Fruit fly (Drosophila melanogaster): ENCODE data around the gene CG3552.

The CG3552 gene

dm6 chr3L:9460775-9461491, 4.8 kb downstream of the CG3552 start, which contains the start of the genes CG3434 and CG44838 (continued):
- TF ChIP-seq dimm (GFP tag; IDR thresholded peaks at IDR 0.05) = no peak
- peak; percentile 3 for TF ChIP-seq CG10431 (GFP tag; optimal IDR thresholded peaks at IDR 0.05)
- TF ChIP-seq Hr51 (GFP tag; optimal IDR thresholded peaks at IDR 0.05) = peak; percentile 66 to 81
- peak; percentile 89 for TF ChIP-seq gcm (GFP tag; optimal IDR thresholded peaks at IDR 0.05)
- peak; percentile 70 for TF ChIP-seq lmd (GFP tag; IDR thresholded peaks at IDR 0.05)
- peak; percentile 51 for TF ChIP-seq nom (GFP tag; optimal IDR thresholded peaks at IDR 0.05)
- peak; percentile 35 for TF ChIP-seq maf-S (GFP tag; optimal IDR thresholded peaks at IDR 0.05)
- peak; percentile 98 for TF ChIP-seq CG15601 (tag; optimal IDR thresholded peaks at IDR 0.05)
- TF ChIP-seq pita (GFP tag; optimal IDR thresholded peaks at IDR 0.05) = no peak
- no peak for TF ChIP-seq CG7963 (GFP tag; IDR thresholded peaks at IDR 0.05; ENCODE audit: partially characterized antibody)
- TF ChIP-seq btn (GFP tag; optimal IDR thresholded peaks at IDR 0.05) = peak; percentile 25
- peak; percentile 86 for TF ChIP-seq CG3847 (GFP tag; IDR thresholded peaks at IDR 0.05)
- peak; percentile 88 for TF ChIP-seq CoRest (tag; optimal IDR thresholded peaks at IDR 0.05)
- peak; percentile 80 for TF ChIP-seq Ptx1 (GFP tag; IDR thresholded peaks at IDR 0.05)
- peak; percentile 70 for TF ChIP-seq Blimp-1 (GFP tag; optimal IDR thresholded peaks at IDR 0.05)
- TF ChIP-seq tll (GFP tag; optimal IDR thresholded peaks at IDR 0.05) = peak in 1 of 2 experiments; percentile 60
- TF ChIP-seq dati (GFP tag; IDR thresholded peaks at IDR 0.05) = peak; percentile 45; the same call in 1 of the 2 replicates
- TF ChIP-seq eyg (GFP tag; optimal IDR thresholded peaks at IDR 0.05) = no peak
- no peak for TF ChIP-seq yki (optimal IDR thresholded peaks at IDR 0.05)
- TF ChIP-seq tx (GFP tag; optimal IDR thresholded peaks at IDR 0.05) = peak; percentile 62
- peak; percentile 40 for TF ChIP-seq CG6254 (GFP tag; optimal IDR thresholded peaks at IDR 0.05)
- TF ChIP-seq Doc2 (GFP tag; IDR thresholded peaks at IDR 0.05) = no peak
- peak; percentile 90 for TF ChIP-seq CG2120 (GFP tag; optimal IDR thresholded peaks at IDR 0.05)
- peak; percentile 57 for TF ChIP-seq Usf (GFP tag; optimal IDR thresholded peaks at IDR 0.05)
- peak; percentile 55; the same call in 1 of the 2 replicates for TF ChIP-seq seq (GFP tag; IDR thresholded peaks at IDR 0.05)
- peak; percentile 38 for TF ChIP-seq CrebB (tag; optimal IDR thresholded peaks at IDR 0.05)
- peak; percentile 74 to 84 for TF ChIP-seq dpn (GFP tag; optimal IDR thresholded peaks at IDR 0.05)
- no peak for TF ChIP-seq CG8478 (optimal IDR thresholded peaks at IDR 0.05)
- TF ChIP-seq Dek (tag; optimal IDR thresholded peaks at IDR 0.05) = peak; percentile 77
- peak; percentile 76 for TF ChIP-seq mam (GFP tag; optimal IDR thresholded peaks at IDR 0.05)
- peak; percentile 70 for TF ChIP-seq tio (GFP tag; optimal IDR thresholded peaks at IDR 0.05)
- TF ChIP-seq luna (GFP tag; optimal IDR thresholded peaks at IDR 0.05) = peak; percentile 28
- peak; percentile 38 for TF ChIP-seq tup (GFP tag; optimal IDR thresholded peaks at IDR 0.05)
- TF ChIP-seq CG9876 (GFP tag; optimal IDR thresholded peaks at IDR 0.05) = peak; percentile 35
- TF ChIP-seq CG8944 (GFP tag; optimal IDR thresholded peaks at IDR 0.05) = peak; percentile 55
- peak; percentile 67 for TF ChIP-seq Elba2 (GFP tag; optimal IDR thresholded peaks at IDR 0.05)
- TF ChIP-seq Med (GFP tag) = peak; percentile 92
- TF ChIP-seq amos (GFP tag; IDR thresholded peaks at IDR 0.05; ENCODE audit: partially characterized antibody) = no peak; the same call in 1 of the 2 replicates
- peak; percentile 86 for TF ChIP-seq CG12155 (GFP tag; optimal IDR thresholded peaks at IDR 0.05)
- peak; percentile 45 for TF ChIP-seq CG2875 (GFP tag; optimal IDR thresholded peaks at IDR 0.05)
- TF ChIP-seq sr (GFP tag; IDR thresholded peaks at IDR 0.05) = no peak
- peak; percentile 86 for TF ChIP-seq Xrp1 (GFP tag; IDR thresholded peaks at IDR 0.05)
- no peak for TF ChIP-seq sens-2 (GFP tag; IDR thresholded peaks at IDR 0.05)
- TF ChIP-seq her (GFP tag; optimal IDR thresholded peaks at IDR 0.05) = no peak
- TF ChIP-seq zf30C (GFP tag; optimal IDR thresholded peaks at IDR 0.05) = no peak
- peak; percentile 62; the same call in 1 of the 2 replicates for TF ChIP-seq CG11247 (GFP tag; IDR thresholded peaks at IDR 0.05)
- no peak for TF ChIP-seq ERR (GFP tag; optimal IDR thresholded peaks at IDR 0.05)
- TF ChIP-seq BtbVII (GFP tag; optimal IDR thresholded peaks at IDR 0.05) = peak; percentile 81
- no peak for TF ChIP-seq vnd (GFP tag; IDR thresholded peaks at IDR 0.05; ENCODE audit: partially characterized antibody)
- TF ChIP-seq row (GFP tag; IDR thresholded peaks at IDR 0.05) = peak; percentile 94

All from whole organism, embryonic.